Worm (Caenorhabditis elegans): ENCODE measurements around the gene F32A11.1.

ce11 chrII:13156971-13157370 lies at the start of gene F32A11.1, which contains the start of gene hpr-17:
- peak; percentile 26 for TF ChIP-seq him-1 (tag; optimal IDR thresholded peaks at IDR 0.05)
- peak; percentile 79 for TF ChIP-seq W03F9.2 (tag; optimal IDR thresholded peaks at IDR 0.05)

Data from whole organism, L4/young adult.